Fruit fly (Drosophila melanogaster) whole organism, adult: ENCODE data around the gene CG1571.

Experiments used
- CG12768 ChIP-seq: fragments of 200-800 bp; sonication (Bioruptor generic); optimal IDR thresholded peaks from 2 replicates; lab custom pipeline; 2017; ENCODE audit warnings: missing biosample characterization, missing genetic modification characterization, mild to moderate bottlenecking, moderate library complexity, missing genetic modification reagents
- CG1620 ChIP-seq: fragments of 200-800 bp; sonication (Bioruptor generic); optimal IDR thresholded peaks from 2 replicates; lab custom pipeline; 2016; ENCODE audit warnings: missing biosample characterization, missing genetic modification characterization
- CG33017 ChIP-seq: fragments of 200-800 bp; sonication (Bioruptor generic); optimal IDR thresholded peaks from 2 replicates; lab custom pipeline; 2018; ENCODE audit warnings: missing biosample characterization, mild to moderate bottlenecking, missing genetic modification characterization, moderate library complexity
- CG7045 ChIP-seq: fragments of 200-800 bp; sonication (Bioruptor generic); optimal IDR thresholded peaks from 2 replicates; lab custom pipeline; 2017; ENCODE audit warnings: missing biosample characterization, mild to moderate bottlenecking, missing genetic modification characterization
- CG7101 ChIP-seq: fragments of 200-800 bp; sonication (Bioruptor generic); optimal IDR thresholded peaks from 2 replicates; lab custom pipeline; 2018; ENCODE audit warnings: missing biosample characterization, mild to moderate bottlenecking, missing genetic modification characterization, moderate library complexity
- bab1 ChIP-seq: fragments of 200-800 bp; sonication (Bioruptor generic); optimal IDR thresholded peaks from 3 replicates; lab custom pipeline; 2019; ENCODE audit warnings: missing biosample characterization, mild to moderate bottlenecking, missing genetic modification characterization, moderate library complexity
- pad ChIP-seq: fragments of 200-800 bp; sonication (Bioruptor generic); optimal IDR thresholded peaks from 3 replicates; lab custom pipeline; 2017; ENCODE audit warnings: missing biosample characterization, missing genetic modification characterization, mild to moderate bottlenecking, moderate library complexity, missing genetic modification reagents

DNA sequence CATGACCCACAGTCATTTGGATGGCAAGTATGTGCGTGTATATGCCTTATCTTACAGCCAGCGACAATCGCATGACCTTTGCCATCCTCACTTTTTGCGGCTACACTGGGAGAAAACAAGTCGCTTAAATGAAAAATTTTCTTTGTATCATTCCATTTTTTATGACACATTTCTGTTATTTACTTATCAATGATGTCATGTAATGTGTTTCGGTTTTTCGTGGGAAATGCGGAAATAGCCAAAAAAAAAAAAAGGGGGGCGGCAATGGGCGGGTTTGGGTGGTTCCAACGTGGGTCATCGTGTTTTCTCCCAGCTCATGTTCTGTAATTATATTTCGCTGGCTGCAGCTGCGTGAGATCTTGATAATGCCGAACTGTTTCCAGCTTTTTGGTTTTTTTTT is 4.5 kb downstream of the CG1571 start:
- TF ChIP-seq CG7045 (GFP tag; lab: Kevin White, UChicago) (no peak), CG12768 (GFP tag; lab: Kevin White, UChicago) (no peak), pad (GFP tag; lab: Kevin White, UChicago) (no peak), CG7101 (tag; lab: Kevin White, UChicago) (no peak), bab1 (GFP tag; lab: Kevin White, UChicago) (no peak), CG1620 (no peak), CG33017 (tag; lab: Kevin White, UChicago) (no peak)
